Worm (Caenorhabditis elegans) whole organism, L1 larva: ENCODE data around the gene F31D4.8.

Source experiments
- C04F5.9 ChIP-seq: sonication (generic microtip); optimal IDR thresholded peaks from 2 replicates; lab custom pipeline; 2016; ENCODE audit warnings: missing genetic modification characterization, missing compliant biosample characterization
- C16A3.4 ChIP-seq: fragments of 150-350 bp; optimal IDR thresholded peaks from 2 replicates; lab custom pipeline; 2014; ENCODE audit warnings: missing biosample characterization, missing genetic modification characterization
- C34B4.2 ChIP-seq: sonication (generic microtip); optimal IDR thresholded peaks from 2 replicates; lab custom pipeline; 2017; ENCODE audit warnings: mild to moderate bottlenecking, missing genetic modification characterization, missing compliant biosample characterization
- F16B12.6 ChIP-seq: fragments of 150-350 bp; optimal IDR thresholded peaks from 2 replicates; lab custom pipeline; 2014; ENCODE audit warnings: missing biosample characterization, missing genetic modification characterization
- Y116A8C.19 ChIP-seq: sonication (generic microtip); optimal IDR thresholded peaks from 2 replicates; lab custom pipeline; 2016; ENCODE audit warnings: missing compliant biosample characterization, missing genetic modification characterization, borderline replicate concordance
- alr-1 ChIP-seq: fragments of 200-800 bp; sonication (Bioruptor generic); optimal IDR thresholded peaks from 2 replicates; lab custom pipeline; 2018; ENCODE audit warnings: borderline replicate concordance, mild to moderate bottlenecking, missing genetic modification characterization, missing compliant biosample characterization
- aly-2 ChIP-seq: fragments of 150-350 bp; optimal IDR thresholded peaks from 2 replicates; lab custom pipeline; 2014; ENCODE audit warnings: missing biosample characterization, missing genetic modification characterization
- blmp-1 ChIP-seq: fragments of 150-350 bp; optimal IDR thresholded peaks from 2 replicates; lab custom pipeline; 2014; ENCODE audit warnings: missing biosample characterization, missing genetic modification characterization
- ceh-8 ChIP-seq: fragments of 200-800 bp; sonication (Bioruptor generic); optimal IDR thresholded peaks from 2 replicates; lab custom pipeline; 2018; ENCODE audit warnings: mild to moderate bottlenecking, missing genetic modification characterization, moderate library complexity, missing compliant biosample characterization
- ceh-82 ChIP-seq, 3 experiments: fragments of 150-350 bp in 1 of 3; sonication (generic microtip) in 2 of 3; optimal IDR thresholded peaks; 2 replicates each; lab custom pipeline; 2014 to 2017; ENCODE audit warnings: missing biosample characterization in 3 of 3, missing genetic modification characterization in 3 of 3
- ceh-88 ChIP-seq: fragments of 200-800 bp; sonication (Bioruptor generic); IDR thresholded peaks from 2 replicates; pipeline ENCODE4 v1.3.6; 2022; ENCODE audit warnings: missing genetic modification characterization, missing compliant biosample characterization
- ces-1 ChIP-seq: fragments of 150-350 bp; optimal IDR thresholded peaks from 2 replicates; lab custom pipeline; 2014; ENCODE audit warnings: missing biosample characterization, missing genetic modification reagents, missing genetic modification characterization
- efl-3 ChIP-seq: fragments of 200-800 bp; sonication (Bioruptor generic); optimal IDR thresholded peaks from 2 replicates; lab custom pipeline; 2018; ENCODE audit warnings: mild to moderate bottlenecking, missing genetic modification characterization, missing compliant biosample characterization
- egl-13 ChIP-seq: sonication (generic microtip); optimal IDR thresholded peaks from 2 replicates; lab custom pipeline; 2016; ENCODE audit warnings: missing genotype, missing genetic modification reagents, missing genetic modification characterization, missing compliant biosample characterization
- ets-5 ChIP-seq: fragments of 200-800 bp; sonication (Bioruptor generic); IDR thresholded peaks from 2 replicates; pipeline ENCODE4 v1.3.6; 2022; ENCODE audit warnings: missing genetic modification characterization, missing compliant biosample characterization
- fkh-10 ChIP-seq: sonication (generic microtip); optimal IDR thresholded peaks from 2 replicates; lab custom pipeline; 2017; ENCODE audit warnings: missing biosample characterization, missing genetic modification reagents, missing genetic modification characterization
- fkh-4 ChIP-seq: sonication (generic microtip); optimal IDR thresholded peaks from 2 replicates; lab custom pipeline; 2016; ENCODE audit warnings: missing compliant biosample characterization, missing genetic modification characterization, borderline replicate concordance
- fkh-8 ChIP-seq: sonication (generic microtip); optimal IDR thresholded peaks from 2 replicates; lab custom pipeline; 2016; ENCODE audit warnings: mild to moderate bottlenecking, missing genetic modification characterization, missing compliant biosample characterization
- fos-1 ChIP-seq: fragments of 150-350 bp; optimal IDR thresholded peaks from 2 replicates; lab custom pipeline; 2014; ENCODE audit warnings: missing biosample characterization, missing genetic modification characterization
- grh-1 ChIP-seq: fragments of 200-800 bp; sonication (Bioruptor generic); IDR thresholded peaks from 2 replicates; pipeline ENCODE4 v1.3.6; 2022; ENCODE audit warnings: missing genetic modification reagents, missing genetic modification characterization, missing compliant biosample characterization
- hlh-4 ChIP-seq: sonication (generic microtip); optimal IDR thresholded peaks from 2 replicates; lab custom pipeline; 2016; ENCODE audit warnings: mild to moderate bottlenecking, missing genetic modification characterization, missing compliant biosample characterization
- hpl-2 ChIP-seq: fragments of 150-350 bp; optimal IDR thresholded peaks from 2 replicates; lab custom pipeline; 2014; ENCODE audit warnings: missing biosample characterization, missing genetic modification reagents, missing genetic modification characterization
- irx-1 ChIP-seq: sonication (generic microtip); optimal IDR thresholded peaks from 2 replicates; lab custom pipeline; 2016; ENCODE audit warnings: missing genetic modification characterization, missing compliant biosample characterization
- lin-13 ChIP-seq: fragments of 150-350 bp; optimal IDR thresholded peaks from 2 replicates; lab custom pipeline; 2014; ENCODE audit warnings: missing biosample characterization, missing genetic modification reagents, missing genetic modification characterization
- lin-14 ChIP-seq: fragments of 200-800 bp; sonication (Bioruptor generic); optimal IDR thresholded peaks from 2 replicates; lab custom pipeline; 2018; ENCODE audit warnings: mild to moderate bottlenecking, missing genetic modification characterization, moderate library complexity, missing compliant biosample characterization
- lin-15B ChIP-seq: fragments of 150-350 bp; sonication (generic microtip); optimal IDR thresholded peaks from 3 replicates; lab custom pipeline; 2014; ENCODE audit warnings: missing biosample characterization, missing genetic modification characterization
- lin-35 ChIP-seq, 2 experiments: fragments of 150-350 bp; optimal IDR thresholded peaks; 2 replicates each; lab custom pipeline; 2014; ENCODE audit warnings: missing biosample characterization in 2 of 2, missing genetic modification characterization in 2 of 2, missing genetic modification reagents in 2 of 2
- lsy-2 ChIP-seq, 2 experiments: fragments of 150-350 bp; optimal IDR thresholded peaks; 2 replicates each; lab custom pipeline; 2014; ENCODE audit warnings: missing biosample characterization in 2 of 2, missing genetic modification characterization in 2 of 2
- mdl-1 ChIP-seq, 2 experiments: fragments of 150-350 bp; optimal IDR thresholded peaks; 2 replicates each; lab custom pipeline; 2014 to 2017; ENCODE audit warnings: missing biosample characterization in 2 of 2, missing genetic modification characterization in 2 of 2, inconsistent platforms in 1 of 2
- mef-2 ChIP-seq: fragments of 150-350 bp; optimal IDR thresholded peaks from 2 replicates; lab custom pipeline; 2014; ENCODE audit warnings: missing biosample characterization, missing genetic modification characterization
- mep-1 ChIP-seq: fragments of 150-350 bp; optimal IDR thresholded peaks from 2 replicates; lab custom pipeline; 2014; ENCODE audit warnings: missing biosample characterization, missing genetic modification characterization
- nhr-11 ChIP-seq: fragments of 150-350 bp; optimal IDR thresholded peaks from 2 replicates; lab custom pipeline; 2014; ENCODE audit warnings: missing biosample characterization, missing genetic modification characterization
- nhr-12 ChIP-seq: sonication (generic microtip); optimal IDR thresholded peaks from 2 replicates; lab custom pipeline; 2017; ENCODE audit warnings: missing biosample characterization, missing genetic modification characterization
- nhr-20 ChIP-seq: sonication (generic microtip); optimal IDR thresholded peaks from 2 replicates; lab custom pipeline; 2016; ENCODE audit warnings: mild to moderate bottlenecking, missing genetic modification characterization, missing compliant biosample characterization
- nhr-237 ChIP-seq: fragments of 150-350 bp; optimal IDR thresholded peaks from 2 replicates; lab custom pipeline; 2014; ENCODE audit warnings: missing biosample characterization, missing genetic modification characterization
- nhr-47 ChIP-seq: sonication (generic microtip); optimal IDR thresholded peaks from 2 replicates; lab custom pipeline; 2016; ENCODE audit warnings: mild to moderate bottlenecking, missing genetic modification characterization, moderate library complexity, missing compliant biosample characterization
- nhr-71 ChIP-seq: sonication (generic microtip); optimal IDR thresholded peaks from 2 replicates; lab custom pipeline; 2016; ENCODE audit warnings: mild to moderate bottlenecking, missing genetic modification characterization, moderate library complexity, missing compliant biosample characterization
- nhr-77 ChIP-seq: fragments of 150-350 bp; optimal IDR thresholded peaks from 2 replicates; lab custom pipeline; 2014; ENCODE audit warnings: missing biosample characterization, missing genetic modification characterization
- nhr-84 ChIP-seq: sonication (generic microtip); optimal IDR thresholded peaks from 2 replicates; lab custom pipeline; 2017; ENCODE audit warnings: missing biosample characterization, missing genetic modification characterization
- nhr-85 ChIP-seq: sonication (generic microtip); peaks from one replicate; lab custom pipeline; 2016; ENCODE audit warnings: missing genetic modification characterization, inconsistent platforms, missing compliant biosample characterization
- nhr-90 ChIP-seq: sonication (generic microtip); optimal IDR thresholded peaks from 2 replicates; lab custom pipeline; 2016; ENCODE audit warnings: mild to moderate bottlenecking, missing genetic modification characterization, missing compliant biosample characterization; ENCODE audit not compliant: poor library complexity
- pag-3 ChIP-seq: sonication (generic microtip); optimal IDR thresholded peaks from 2 replicates; lab custom pipeline; 2017; ENCODE audit warnings: missing genetic modification characterization, mild to moderate bottlenecking, missing compliant biosample characterization, antibody characterized with exemption, borderline replicate concordance; ENCODE audit not compliant: insufficient read depth
- pax-3 ChIP-seq: fragments of 200-800 bp; sonication (Bioruptor generic); optimal IDR thresholded peaks from 2 replicates; lab custom pipeline; 2018; ENCODE audit warnings: mild to moderate bottlenecking, missing genetic modification characterization, moderate library complexity, missing compliant biosample characterization
- rnt-1 ChIP-seq: sonication (generic microtip); optimal IDR thresholded peaks from 2 replicates; lab custom pipeline; 2016; ENCODE audit warnings: mild to moderate bottlenecking, missing genetic modification characterization, moderate library complexity, missing compliant biosample characterization
- snu-23 ChIP-seq: sonication (generic microtip); optimal IDR thresholded peaks from 2 replicates; lab custom pipeline; 2016; ENCODE audit warnings: missing genetic modification characterization, missing compliant biosample characterization
- sptf-1 ChIP-seq: fragments of 150-350 bp; optimal IDR thresholded peaks from 2 replicates; lab custom pipeline; 2014; ENCODE audit warnings: missing biosample characterization, missing genetic modification characterization
- sup-37 ChIP-seq: fragments of 200-800 bp; sonication (Bioruptor generic); optimal IDR thresholded peaks from 2 replicates; lab custom pipeline; 2018; ENCODE audit warnings: mild to moderate bottlenecking, missing genetic modification characterization, missing compliant biosample characterization
- swsn-7 ChIP-seq: sonication (generic microtip); optimal IDR thresholded peaks from 2 replicates; lab custom pipeline; 2016; ENCODE audit warnings: missing genetic modification characterization, missing compliant biosample characterization
- unc-30 ChIP-seq: sonication (generic microtip); optimal IDR thresholded peaks from 2 replicates; lab custom pipeline; 2017; ENCODE audit warnings: missing biosample characterization, missing genetic modification characterization
- unc-98 ChIP-seq: fragments of 200-800 bp; sonication (Bioruptor generic); IDR thresholded peaks from 2 replicates; pipeline ENCODE4 v1.3.6; 2022; ENCODE audit warnings: missing genetic modification characterization, missing compliant biosample characterization
- vab-15 ChIP-seq: sonication (generic microtip); optimal IDR thresholded peaks from 2 replicates; lab custom pipeline; 2017; ENCODE audit warnings: missing genotype, mild to moderate bottlenecking, missing genetic modification characterization, missing compliant biosample characterization
- zag-1 ChIP-seq: fragments of 150-350 bp; optimal IDR thresholded peaks from 2 replicates; lab custom pipeline; 2014; ENCODE audit warnings: missing biosample characterization, missing genetic modification characterization
- ztf-11 ChIP-seq, 2 experiments: sonication (generic microtip); optimal IDR thresholded peaks; 2 replicates each; lab custom pipeline; 2016 to 2017; ENCODE audit warnings: missing genetic modification characterization in 2 of 2, missing biosample characterization in 1 of 2, missing compliant biosample characterization in 1 of 2

The F31D4.8 gene

ce11 chrV:20879069-20879667, 10.9 kb upstream of the F31D4.8 start, which contains the start of gene unc-80:
Gene unc-80 (plus strand): TSS chrV:20879601.
- TF ChIP-seq aly-2 (peak; percentile 37), fos-1 (tag; lab: Kevin White, UChicago) (no peak), mef-2 (tag; lab: Kevin White, UChicago) (no peak), fkh-8 (tag; lab: Kevin White, UChicago) (peak; percentile 25), unc-98 (no peak), nhr-12 (tag; lab: Kevin White, UChicago) (no peak), mep-1 (tag; lab: Kevin White, UChicago) (peak; percentile 30), nhr-84 (tag; lab: Kevin White, UChicago) (no peak), nhr-77 (tag; lab: Kevin White, UChicago) (no peak), sptf-1 (no peak), ets-5 (GFP tag; lab: Robert Waterston, UW) (no peak), irx-1 (tag; lab: Kevin White, UChicago) (peak; percentile 11), ceh-82 (tag; optimal IDR thresholded peaks at IDR 0.05; lab: Kevin White, UChicago) (peak; percentile 23 to 53 (median 31)), C04F5.9 (no peak), rnt-1 (tag; lab: Kevin White, UChicago) (peak; percentile 30), snu-23 (GFP tag; lab: Kevin White, UChicago) (peak; percentile 56), efl-3 (GFP tag; lab: Kevin White, UChicago) (no peak), pax-3 (no peak), lin-35 (GFP tag; optimal IDR thresholded peaks at IDR 0.05; lab: Kevin White, UChicago) (peak in 1 of 2 experiments; percentile 32), hlh-4 (tag; lab: Kevin White, UChicago) (no peak), F16B12.6 (tag; lab: Kevin White, UChicago) (no peak), nhr-71 (tag; lab: Kevin White, UChicago) (peak; percentile 57), pag-3 (tag; lab: Kevin White, UChicago) (no peak), egl-13 (tag; lab: Kevin White, UChicago) (no peak), lin-13 (no peak), hpl-2 (no peak), nhr-47 (tag; lab: Kevin White, UChicago) (peak; percentile 54), unc-30 (tag; lab: Kevin White, UChicago) (no peak), nhr-85 (no peak), ceh-88 (GFP tag; lab: Robert Waterston, UW) (no peak), nhr-20 (no peak), blmp-1 (tag; lab: Kevin White, UChicago) (no peak), lin-14 (GFP tag; lab: Kevin White, UChicago) (peak; percentile 91), nhr-11 (tag; lab: Kevin White, UChicago) (no peak), nhr-237 (tag; lab: Kevin White, UChicago) (no peak), fkh-10 (GFP tag; lab: Kevin White, UChicago) (peak; percentile 41), sup-37 (GFP tag; lab: Kevin White, UChicago) (no peak), grh-1 (GFP tag; lab: Robert Waterston, UW) (no peak), vab-15 (no peak), swsn-7 (tag; lab: Kevin White, UChicago) (peak; percentile 56), nhr-90 (no peak), fkh-4 (tag; lab: Kevin White, UChicago) (no peak), alr-1 (no peak), ces-1 (GFP tag; lab: Kevin White, UChicago) (no peak), lsy-2 (tag; optimal IDR thresholded peaks at IDR 0.05; lab: Kevin White, UChicago) (peak in 1 of 2 experiments; percentile 69), lin-15B (tag; lab: Kevin White, UChicago) (peak; percentile 11), C34B4.2 (tag; lab: Kevin White, UChicago) (no peak), ztf-11 (tag; optimal IDR thresholded peaks at IDR 0.05; lab: Kevin White, UChicago) (no peak), Y116A8C.19 (tag; lab: Kevin White, UChicago) (no peak), ceh-8 (no peak), zag-1 (tag; lab: Kevin White, UChicago) (peak; percentile 47), C16A3.4 (tag; lab: Kevin White, UChicago) (no peak), mdl-1 (tag; optimal IDR thresholded peaks at IDR 0.05; lab: Kevin White, UChicago) (no peak)
